Fruit fly (Drosophila melanogaster) whole organism, embryonic: ENCODE measurements around the gene wam.
A peak's percentile ranks its signal among the peaks of the same experiment; 100 is the strongest.

Experiments used
- Adf1 ChIP-seq: fragments of 200-800 bp; sonication (Bioruptor generic); IDR thresholded peaks from 2 replicates; pipeline ENCODE4 v1.3.6; 2022; ENCODE audit warnings: missing biosample characterization, missing genetic modification characterization
- Asciz ChIP-seq: fragments of 200-800 bp; sonication (Bioruptor generic); optimal IDR thresholded peaks from 2 replicates; lab custom pipeline; 2017; ENCODE audit warnings: missing biosample characterization, mild to moderate bottlenecking, missing genetic modification characterization, missing genetic modification reagents
- Atf-2 ChIP-seq: fragments of 200-800 bp; sonication (Bioruptor generic); optimal IDR thresholded peaks from 2 replicates; lab custom pipeline; 2016; ENCODE audit warnings: missing biosample characterization, missing genetic modification characterization
- Bgb ChIP-seq: fragments of 200-800 bp; sonication (Bioruptor generic); IDR thresholded peaks from 2 replicates; pipeline ENCODE4 v1.3.6; 2022; ENCODE audit warnings: missing biosample characterization, missing genetic modification characterization; ENCODE audit not compliant: partially characterized antibody
- CG10959 ChIP-seq: fragments of 200-800 bp; sonication (Bioruptor generic); IDR thresholded peaks from 2 replicates; pipeline ENCODE4 v1.3.6; 2022; ENCODE audit warnings: missing biosample characterization, missing genetic modification characterization
- CG10979 ChIP-seq: fragments of 200-800 bp; sonication (Bioruptor generic); optimal IDR thresholded peaks from 2 replicates; lab custom pipeline; 2018; ENCODE audit warnings: missing biosample characterization, mild to moderate bottlenecking, missing genetic modification characterization, moderate library complexity
- CG11398 ChIP-seq: fragments of 200-800 bp; sonication (Bioruptor generic); optimal IDR thresholded peaks from 2 replicates; lab custom pipeline; 2016; ENCODE audit warnings: missing biosample characterization, missing genetic modification characterization
- CG12071 ChIP-seq: fragments of 200-800 bp; sonication (Bioruptor generic); optimal IDR thresholded peaks from 3 replicates; lab custom pipeline; 2018; ENCODE audit warnings: missing biosample characterization, mild to moderate bottlenecking, missing genetic modification characterization
- CG13894 ChIP-seq: fragments of 200-800 bp; sonication (Bioruptor generic); optimal IDR thresholded peaks from 3 replicates; lab custom pipeline; 2018; ENCODE audit warnings: missing biosample characterization, mild to moderate bottlenecking, missing genetic modification characterization, moderate library complexity
- CG14667 ChIP-seq: fragments of 200-800 bp; sonication (Bioruptor generic); IDR thresholded peaks from 2 replicates; pipeline ENCODE4 v1.3.6; 2022; ENCODE audit warnings: missing biosample characterization, missing genetic modification characterization
- CG1647 ChIP-seq: fragments of 200-800 bp; sonication (Bioruptor generic); optimal IDR thresholded peaks from 3 replicates; lab custom pipeline; 2016; ENCODE audit warnings: missing biosample characterization, missing genetic modification characterization
- CG17186 ChIP-seq: fragments of 200-800 bp; sonication (Bioruptor generic); optimal IDR thresholded peaks from 3 replicates; lab custom pipeline; 2017; ENCODE audit warnings: missing biosample characterization, missing genetic modification reagents, missing genetic modification characterization
- CG17568 ChIP-seq: fragments of 200-800 bp; sonication (Bioruptor generic); optimal IDR thresholded peaks from 2 replicates; lab custom pipeline; 2018; ENCODE audit warnings: missing biosample characterization, mild to moderate bottlenecking, missing genetic modification characterization, moderate library complexity
- CG18011 ChIP-seq: fragments of 200-800 bp; sonication (Bioruptor generic); optimal IDR thresholded peaks from 2 replicates; lab custom pipeline; 2017; ENCODE audit warnings: missing biosample characterization, missing genetic modification characterization, mild to moderate bottlenecking, moderate library complexity, missing genotype
- CG2875 ChIP-seq: fragments of 200-800 bp; sonication (Bioruptor generic); optimal IDR thresholded peaks from 2 replicates; lab custom pipeline; 2017; ENCODE audit warnings: missing biosample characterization, mild to moderate bottlenecking, missing genetic modification characterization, missing genetic modification reagents
- CG3281 ChIP-seq: fragments of 200-800 bp; sonication (Bioruptor generic); optimal IDR thresholded peaks from 3 replicates; lab custom pipeline; 2017; ENCODE audit warnings: missing biosample characterization, mild to moderate bottlenecking, missing genetic modification characterization
- CG3407 ChIP-seq: fragments of 200-800 bp; sonication (Bioruptor generic); optimal IDR thresholded peaks from 2 replicates; lab custom pipeline; 2018; ENCODE audit warnings: missing biosample characterization, mild to moderate bottlenecking, missing genetic modification characterization
- CG43689 ChIP-seq: fragments of 200-800 bp; sonication (Bioruptor generic); IDR thresholded peaks from 2 replicates; pipeline ENCODE4 v1.3.6; 2022; ENCODE audit warnings: missing biosample characterization, missing genetic modification characterization
- CG4617 ChIP-seq: fragments of 200-800 bp; sonication (Bioruptor generic); optimal IDR thresholded peaks from 3 replicates; lab custom pipeline; 2016; ENCODE audit warnings: missing biosample characterization, missing genetic modification characterization, borderline replicate concordance
- CG7745 ChIP-seq: fragments of 200-800 bp; sonication (Bioruptor generic); optimal IDR thresholded peaks from 2 replicates; lab custom pipeline; 2018; ENCODE audit warnings: missing biosample characterization, mild to moderate bottlenecking, missing genetic modification characterization, moderate library complexity
- CG8765 ChIP-seq: fragments of 200-800 bp; sonication (Bioruptor generic); IDR thresholded peaks from 2 replicates; pipeline ENCODE4 v1.3.6; 2022; ENCODE audit warnings: missing biosample characterization, missing genetic modification characterization
- CG8924 ChIP-seq: fragments of 200-800 bp; optimal IDR thresholded peaks from 3 replicates; lab custom pipeline; 2019; ENCODE audit warnings: missing biosample characterization, mild to moderate bottlenecking, missing genetic modification characterization, moderate library complexity
- CG9932 ChIP-seq: fragments of 200-800 bp; sonication (Bioruptor generic); IDR thresholded peaks from 2 replicates; pipeline ENCODE4 v1.3.6; 2022; ENCODE audit warnings: missing biosample characterization, missing genetic modification characterization
- CoRest ChIP-seq: fragments of 200-800 bp; sonication (Bioruptor generic); optimal IDR thresholded peaks from 3 replicates; lab custom pipeline; 2018; ENCODE audit warnings: missing biosample characterization, mild to moderate bottlenecking, missing genetic modification characterization, moderate library complexity
- D19A ChIP-seq: fragments of 200-800 bp; optimal IDR thresholded peaks from 3 replicates; lab custom pipeline; 2019; ENCODE audit warnings: missing biosample characterization, mild to moderate bottlenecking, missing genetic modification characterization, moderate library complexity
- Dek ChIP-seq: fragments of 200-800 bp; sonication (Bioruptor generic); optimal IDR thresholded peaks from 3 replicates; lab custom pipeline; 2019; ENCODE audit warnings: missing biosample characterization, mild to moderate bottlenecking, missing genetic modification characterization, moderate library complexity
- Hmx ChIP-seq: fragments of 200-800 bp; sonication (Bioruptor generic); optimal IDR thresholded peaks from 2 replicates; lab custom pipeline; 2016; ENCODE audit warnings: missing biosample characterization, missing genetic modification characterization
- Lim3 ChIP-seq: fragments of 200-800 bp; sonication (Bioruptor generic); IDR thresholded peaks from 2 replicates; pipeline ENCODE4 v1.3.6; 2022; ENCODE audit warnings: missing biosample characterization, missing genetic modification characterization
- Neu2 ChIP-seq: fragments of 200-800 bp; sonication (Bioruptor generic); optimal IDR thresholded peaks from 3 replicates; lab custom pipeline; 2016; ENCODE audit warnings: missing biosample characterization, missing genetic modification characterization, borderline replicate concordance
- Opbp ChIP-seq: fragments of 200-800 bp; sonication (Bioruptor generic); IDR thresholded peaks from 3 replicates; pipeline ENCODE4 v1.3.6; 2022; ENCODE audit warnings: missing biosample characterization, missing genetic modification characterization; ENCODE audit not compliant: partially characterized antibody
- Optix ChIP-seq: fragments of 200-800 bp; sonication (Bioruptor generic); IDR thresholded peaks from 3 replicates; pipeline ENCODE4 v1.3.6; 2022; ENCODE audit warnings: missing biosample characterization, missing genetic modification characterization
- Ravus ChIP-seq: fragments of 200-800 bp; sonication (Bioruptor generic); IDR thresholded peaks from 2 replicates; pipeline ENCODE4 v1.3.6; 2022; ENCODE audit warnings: missing biosample characterization, missing genetic modification characterization
- Six4 ChIP-seq: fragments of 200-800 bp; sonication (Bioruptor generic); optimal IDR thresholded peaks from 2 replicates; lab custom pipeline; 2016; ENCODE audit warnings: missing biosample characterization, missing genetic modification characterization
- Sry-β ChIP-seq: fragments of 200-800 bp; sonication (Bioruptor generic); optimal IDR thresholded peaks from 2 replicates; lab custom pipeline; 2018; ENCODE audit warnings: missing biosample characterization, mild to moderate bottlenecking, missing genetic modification characterization, moderate library complexity
- bcd ChIP-seq: fragments of 200-800 bp; sonication (Bioruptor generic); optimal IDR thresholded peaks from 2 replicates; lab custom pipeline; 2017; ENCODE audit warnings: missing biosample characterization, mild to moderate bottlenecking, missing genetic modification characterization
- bsh ChIP-seq, 2 experiments: fragments of 200-800 bp; sonication (Bioruptor generic); optimal IDR thresholded peaks; 2 replicates each; lab custom pipeline; 2017 to 2018; ENCODE audit warnings: mild to moderate bottlenecking in 2 of 2, missing biosample characterization in 2 of 2, missing genetic modification characterization in 2 of 2, moderate library complexity in 1 of 2
- dan ChIP-seq: fragments of 200-800 bp; sonication (Bioruptor generic); IDR thresholded peaks from 2 replicates; pipeline ENCODE4 v1.3.6; 2022; ENCODE audit warnings: missing biosample characterization, missing genetic modification characterization
- dmrt99B ChIP-seq: fragments of 200-800 bp; sonication (Bioruptor generic); optimal IDR thresholded peaks from 2 replicates; lab custom pipeline; 2018; ENCODE audit warnings: missing biosample characterization, mild to moderate bottlenecking, missing genetic modification characterization, moderate library complexity
- ewg ChIP-seq: fragments of 200-800 bp; sonication (Bioruptor generic); optimal IDR thresholded peaks from 3 replicates; lab custom pipeline; 2017; ENCODE audit warnings: mild to moderate bottlenecking, missing biosample characterization, missing genetic modification reagents, missing genetic modification characterization
- fd64A ChIP-seq: fragments of 200-800 bp; sonication (Bioruptor generic); optimal IDR thresholded peaks from 3 replicates; lab custom pipeline; 2018; ENCODE audit warnings: missing biosample characterization, mild to moderate bottlenecking, missing genetic modification characterization
- fd96Cb ChIP-seq: fragments of 200-800 bp; sonication (Bioruptor generic); optimal IDR thresholded peaks from 2 replicates; lab custom pipeline; 2018; ENCODE audit warnings: missing biosample characterization, mild to moderate bottlenecking, missing genetic modification characterization, moderate library complexity
- gsb-n ChIP-seq: fragments of 200-800 bp; sonication (Bioruptor generic); optimal IDR thresholded peaks from 3 replicates; lab custom pipeline; 2018; ENCODE audit warnings: missing biosample characterization, mild to moderate bottlenecking, missing genetic modification characterization
- hth ChIP-seq: fragments of >200 bp; optimal IDR thresholded peaks from 2 replicates; lab custom pipeline; 2017; ENCODE audit warnings: inconsistent platforms
- kni ChIP-seq: fragments of 200-800 bp; sonication (Bioruptor generic); optimal IDR thresholded peaks from 3 replicates; lab custom pipeline; 2017; ENCODE audit warnings: mild to moderate bottlenecking, missing biosample characterization, missing genetic modification reagents, missing genetic modification characterization
- salm ChIP-seq: fragments of 200-800 bp; sonication (Bioruptor generic); optimal IDR thresholded peaks from 2 replicates; lab custom pipeline; 2018; ENCODE audit warnings: missing biosample characterization, mild to moderate bottlenecking, missing genetic modification characterization
- scrt ChIP-seq: fragments of 200-800 bp; sonication (Bioruptor generic); optimal IDR thresholded peaks from 2 replicates; lab custom pipeline; 2018; ENCODE audit warnings: missing biosample characterization, mild to moderate bottlenecking, missing genetic modification characterization, moderate library complexity
- shn ChIP-seq: fragments of 200-800 bp; sonication (Bioruptor generic); optimal IDR thresholded peaks from 3 replicates; lab custom pipeline; 2016; ENCODE audit warnings: missing biosample characterization, missing genetic modification characterization
- sob ChIP-seq: fragments of 200-800 bp; sonication (Bioruptor generic); IDR thresholded peaks from 2 replicates; pipeline ENCODE4 v1.3.6; 2022; ENCODE audit warnings: missing biosample characterization, missing genetic modification characterization
- toy ChIP-seq: fragments of 200-800 bp; sonication (Bioruptor generic); IDR thresholded peaks from 2 replicates; pipeline ENCODE4 v1.3.6; 2022; ENCODE audit warnings: missing biosample characterization, missing genetic modification characterization
- zen2 ChIP-seq: fragments of 200-800 bp; sonication (Bioruptor generic); IDR thresholded peaks from 3 replicates; pipeline ENCODE4 v1.3.6; 2022; ENCODE audit warnings: missing biosample characterization, missing genetic modification characterization; ENCODE audit not compliant: partially characterized antibody

Gene wam

DNA sequence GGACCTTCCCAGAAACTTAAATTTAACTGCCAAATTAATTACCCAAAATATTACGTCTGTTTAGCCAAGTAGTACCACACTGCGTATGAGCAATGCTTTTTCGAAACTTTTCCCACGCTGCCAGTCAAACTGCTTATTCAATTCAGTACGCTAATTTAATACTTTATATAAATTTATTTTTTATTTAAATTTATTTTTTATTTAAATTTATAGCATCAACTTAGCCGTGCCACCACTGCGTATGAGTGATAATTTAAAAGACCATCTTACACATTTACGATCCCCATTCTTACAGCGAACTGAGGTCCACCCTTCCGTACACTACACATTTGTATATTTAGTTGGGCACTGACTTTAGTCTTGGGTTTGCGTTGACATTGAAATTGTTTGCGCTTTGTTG is 47.7 kb upstream of the wam start (continued):
- TF ChIP-seq bcd (GFP tag; lab: Kevin White, UChicago) (peak; percentile 81), toy (GFP tag; lab: Robert Waterston, UW) (peak; percentile 52; the same call in 1 of the 2 replicates), CG7745 (no peak), CG17186 (GFP tag; lab: Kevin White, UChicago) (no peak), gsb-n (tag; lab: Kevin White, UChicago) (no peak), dmrt99B (tag; lab: Kevin White, UChicago) (peak; percentile 72), Hmx (GFP tag; lab: Kevin White, UChicago) (no peak), CG2875 (peak; percentile 27), Asciz (GFP tag; lab: Kevin White, UChicago) (peak; percentile 71), scrt (GFP tag; lab: Kevin White, UChicago) (peak; percentile 87), dan (GFP tag; lab: Robert Waterston, UW) (no peak), CG9932 (GFP tag; lab: Robert Waterston, UW) (peak; percentile 74), bsh (GFP tag; optimal IDR thresholded peaks at IDR 0.05; lab: Kevin White, UChicago) (peak; percentile 59 to 69), CG13894 (tag; lab: Kevin White, UChicago) (peak; percentile 76), CG18011 (GFP tag; lab: Kevin White, UChicago) (peak; percentile 67), CG11398 (GFP tag; lab: Kevin White, UChicago) (no peak), Six4 (GFP tag; lab: Kevin White, UChicago) (peak; percentile 33), fd96Cb (tag; lab: Kevin White, UChicago) (peak; percentile 47), Adf1 (GFP tag; lab: Robert Waterston, UW) (peak; percentile 55), shn (GFP tag; lab: Kevin White, UChicago) (no peak), sob (GFP tag; lab: Robert Waterston, UW) (peak; percentile 60; the same call in 1 of the 2 replicates), Optix (GFP tag; lab: Robert Waterston, UW) (0 out of 3 replicates have a peak, but pooled peaks have one; percentile 37), CG3407 (GFP tag; lab: Kevin White, UChicago) (no peak), Opbp (GFP tag; lab: Robert Waterston, UW) (no peak), CG10959 (GFP tag; lab: Robert Waterston, UW) (no peak), salm (peak; percentile 56), D19A (tag; lab: Kevin White, UChicago) (peak; percentile 71), CG3281 (GFP tag; lab: Kevin White, UChicago) (peak; percentile 97), kni (GFP tag; lab: Kevin White, UChicago) (no peak), Lim3 (no peak), CG10979 (tag; lab: Kevin White, UChicago) (peak; percentile 78), Atf-2 (GFP tag; lab: Kevin White, UChicago) (no peak), CG8765 (GFP tag; lab: Robert Waterston, UW) (0 out of 2 replicates have a peak, but pooled peaks have one; percentile 31), ewg (peak; percentile 20), Dek (tag; lab: Kevin White, UChicago) (peak; percentile 79), Sry-β (peak; percentile 18), zen2 (GFP tag; lab: Robert Waterston, UW) (no peak), CoRest (tag; lab: Kevin White, UChicago) (peak; percentile 89), Ravus (no peak), CG8924 (tag; lab: Kevin White, UChicago) (peak; percentile 87), CG14667 (GFP tag; lab: Robert Waterston, UW) (no peak), hth (lab: Kevin White, UChicago) (no peak), CG17568 (GFP tag; lab: Kevin White, UChicago) (peak; percentile 18), CG43689 (GFP tag; lab: Robert Waterston, UW) (no peak), Neu2 (no peak), Bgb (GFP tag; lab: Robert Waterston, UW) (no peak), CG4617 (GFP tag; lab: Kevin White, UChicago) (no peak), CG12071 (peak; percentile 54), fd64A (no peak), CG1647 (GFP tag; lab: Kevin White, UChicago) (no peak)
